Worm (Caenorhabditis elegans) whole organism, L4 larva: Measurements from ENCODE around the gene oef-1.

Experiments
- F10B5.3 ChIP-seq: sonication (generic microtip); optimal IDR thresholded peaks from 2 replicates; lab custom pipeline; 2016; ENCODE audit warnings: mild to moderate bottlenecking, missing genetic modification characterization, missing compliant biosample characterization
- F26F4.8 ChIP-seq: fragments of 200-800 bp; sonication (Bioruptor generic); conservative IDR thresholded peaks from 2 replicates; pipeline ENCODE4 v1.3.6; 2022; ENCODE audit warnings: missing genetic modification characterization, missing compliant biosample characterization
- R02D3.7 ChIP-seq: fragments of 150-350 bp; sonication (generic microtip); optimal IDR thresholded peaks from 3 replicates; lab custom pipeline; 2014; ENCODE audit warnings: missing biosample characterization, missing genetic modification characterization
- Y48G9A.11 ChIP-seq: fragments of 200-800 bp; sonication (Bioruptor generic); IDR thresholded peaks from 2 replicates; pipeline ENCODE4 v1.3.6; 2022; ENCODE audit warnings: missing genetic modification reagents, missing genetic modification characterization, missing compliant biosample characterization
- Y75B8A.6 ChIP-seq: fragments of 200-800 bp; sonication (Bioruptor generic); IDR thresholded peaks from 2 replicates; pipeline ENCODE4 v1.3.6; 2022; ENCODE audit warnings: missing genetic modification reagents, missing genetic modification characterization, missing compliant biosample characterization
- ZK546.5 ChIP-seq, 2 experiments: sonication (generic microtip); optimal IDR thresholded peaks; 2 replicates each; lab custom pipeline; 2017; ENCODE audit warnings: missing biosample characterization in 2 of 2, missing genetic modification characterization in 2 of 2
- aly-2 ChIP-seq: sonication (generic microtip); optimal IDR thresholded peaks from 2 replicates; lab custom pipeline; 2018; ENCODE audit warnings: missing biosample characterization, missing genetic modification characterization
- ama-1 ChIP-seq: fragments of 150-350 bp; optimal IDR thresholded peaks from 2 replicates; lab custom pipeline; 2014; ENCODE audit warnings: inconsistent platforms, mixed read lengths
- attf-4 ChIP-seq: sonication (generic microtip); optimal IDR thresholded peaks from 3 replicates; lab custom pipeline; 2017; ENCODE audit warnings: missing biosample characterization, missing genetic modification characterization
- ceh-20 ChIP-seq: fragments of 200-800 bp; sonication (Bioruptor generic); IDR thresholded peaks from 2 replicates; pipeline ENCODE4 v1.3.6; 2022; ENCODE audit warnings: missing genetic modification reagents, missing genetic modification characterization, missing compliant biosample characterization
- ceh-28 ChIP-seq: fragments of 150-350 bp; optimal IDR thresholded peaks from 2 replicates; lab custom pipeline; 2014; ENCODE audit warnings: missing biosample characterization, missing genetic modification reagents, missing genetic modification characterization
- ceh-44 ChIP-seq: fragments of 200-800 bp; sonication (Bioruptor generic); IDR thresholded peaks from 2 replicates; pipeline ENCODE4 v1.3.6; 2022; ENCODE audit warnings: missing genetic modification reagents, missing genetic modification characterization, missing compliant biosample characterization
- ceh-82 ChIP-seq: sonication (generic microtip); optimal IDR thresholded peaks from 2 replicates; lab custom pipeline; 2017; ENCODE audit warnings: missing biosample characterization, missing genetic modification characterization
- daf-12 ChIP-seq: fragments of 150-350 bp; optimal IDR thresholded peaks from 2 replicates; lab custom pipeline; 2014; ENCODE audit warnings: missing biosample characterization, missing genetic modification reagents, missing genetic modification characterization
- daf-16 ChIP-seq, 3 experiments: sonication (generic microtip); optimal IDR thresholded peaks; 2 replicates each; lab custom pipeline; 2016 to 2017; ENCODE audit warnings: missing genetic modification characterization in 3 of 3, missing genetic modification reagents in 3 of 3, mild to moderate bottlenecking in 2 of 3, missing compliant biosample characterization in 2 of 3, missing biosample characterization in 1 of 3, moderate library complexity in 1 of 3
- daf-19 ChIP-seq: fragments of 200-800 bp; sonication (Bioruptor generic); conservative IDR thresholded peaks from 2 replicates; pipeline ENCODE4 v1.3.6; 2022; ENCODE audit warnings: missing genetic modification characterization, missing compliant biosample characterization
- dmd-6 ChIP-seq: fragments of 200-800 bp; sonication (Bioruptor generic); IDR thresholded peaks from 2 replicates; pipeline ENCODE4 v1.3.6; 2022; ENCODE audit warnings: missing genetic modification reagents, missing genetic modification characterization, missing compliant biosample characterization
- dpl-1 ChIP-seq: fragments of 150-350 bp; optimal IDR thresholded peaks from 2 replicates; lab custom pipeline; 2014; ENCODE audit warnings: missing biosample characterization, missing genetic modification reagents, missing genetic modification characterization
- egl-43 ChIP-seq: fragments of 200-800 bp; sonication (Bioruptor generic); IDR thresholded peaks from 2 replicates; pipeline ENCODE4 v1.3.6; 2022; ENCODE audit warnings: missing genetic modification reagents, missing genetic modification characterization, missing compliant biosample characterization
- fkh-10 ChIP-seq: fragments of 150-350 bp; optimal IDR thresholded peaks from 2 replicates; lab custom pipeline; 2014; ENCODE audit warnings: missing biosample characterization, missing genetic modification reagents, missing genetic modification characterization
- gei-8 ChIP-seq: fragments of 200-800 bp; sonication (Bioruptor generic); optimal IDR thresholded peaks from 2 replicates; lab custom pipeline; 2018; ENCODE audit warnings: mild to moderate bottlenecking, missing genetic modification characterization, missing compliant biosample characterization
- hlh-11 ChIP-seq: fragments of 200-800 bp; sonication (Bioruptor generic); optimal IDR thresholded peaks from 2 replicates; lab custom pipeline; 2018; ENCODE audit warnings: mild to moderate bottlenecking, missing genetic modification characterization, missing compliant biosample characterization
- hlh-30 ChIP-seq: sonication (generic microtip); optimal IDR thresholded peaks from 2 replicates; lab custom pipeline; 2017; ENCODE audit warnings: antibody characterized with exemption, mild to moderate bottlenecking, missing genetic modification characterization, missing compliant biosample characterization; ENCODE audit not compliant: insufficient read depth
- jun-1 ChIP-seq: fragments of 150-350 bp; optimal IDR thresholded peaks from 2 replicates; lab custom pipeline; 2014; ENCODE audit warnings: missing biosample characterization, missing genetic modification reagents, missing genetic modification characterization
- lin-15B ChIP-seq: fragments of 150-350 bp; sonication (generic microtip); optimal IDR thresholded peaks from 3 replicates; lab custom pipeline; 2014; ENCODE audit warnings: missing biosample characterization, missing genetic modification characterization
- lin-29 ChIP-seq: fragments of 200-800 bp; sonication (Bioruptor generic); IDR thresholded peaks from 2 replicates; pipeline ENCODE4 v1.3.6; 2022; ENCODE audit warnings: missing genetic modification reagents, missing genetic modification characterization, missing compliant biosample characterization
- lin-39 ChIP-seq: fragments of 150-350 bp; optimal IDR thresholded peaks from 2 replicates; lab custom pipeline; 2014; ENCODE audit warnings: missing biosample characterization, missing genetic modification reagents, missing genetic modification characterization
- lir-3 ChIP-seq: sonication (generic microtip); optimal IDR thresholded peaks from 2 replicates; lab custom pipeline; 2016; ENCODE audit warnings: mild to moderate bottlenecking, missing genetic modification characterization, missing compliant biosample characterization
- lsy-2 ChIP-seq, 2 experiments: fragments of 150-350 bp in 1 of 2; sonication (generic microtip) in 1 of 2; optimal IDR thresholded peaks; 2 replicates each; lab custom pipeline; 2014 to 2017; ENCODE audit warnings: missing biosample characterization in 2 of 2, missing genetic modification characterization in 2 of 2
- madf-9 ChIP-seq: fragments of 200-800 bp; sonication (Bioruptor generic); conservative IDR thresholded peaks from 2 replicates; pipeline ENCODE4 v1.3.6; 2022; ENCODE audit warnings: missing genetic modification reagents, missing genetic modification characterization, missing compliant biosample characterization
- mep-1 ChIP-seq: fragments of 150-350 bp; sonication (generic microtip); optimal IDR thresholded peaks from 3 replicates; lab custom pipeline; 2014; ENCODE audit warnings: missing biosample characterization, missing genetic modification characterization
- mes-2 ChIP-seq: sonication (generic microtip); optimal IDR thresholded peaks from 2 replicates; lab custom pipeline; 2016; ENCODE audit warnings: missing genotype, mild to moderate bottlenecking, missing genetic modification characterization, missing compliant biosample characterization; ENCODE audit not compliant: poor library complexity, severe bottlenecking
- nhr-102 ChIP-seq: sonication (generic microtip); optimal IDR thresholded peaks from 2 replicates; lab custom pipeline; 2016; ENCODE audit warnings: mild to moderate bottlenecking, missing genetic modification characterization, moderate library complexity, missing compliant biosample characterization
- nhr-11 ChIP-seq: fragments of 150-350 bp; optimal IDR thresholded peaks from 2 replicates; lab custom pipeline; 2014; ENCODE audit warnings: missing biosample characterization, missing genetic modification characterization
- nhr-28 ChIP-seq: fragments of 150-350 bp; optimal IDR thresholded peaks from 2 replicates; lab custom pipeline; 2014; ENCODE audit warnings: missing biosample characterization, missing genetic modification characterization
- nhr-42 ChIP-seq: fragments of 200-800 bp; sonication (Bioruptor generic); IDR thresholded peaks from 2 replicates; pipeline ENCODE4 v1.3.6; 2022; ENCODE audit warnings: missing genetic modification characterization, missing compliant biosample characterization
- nhr-48 ChIP-seq: sonication (generic microtip); optimal IDR thresholded peaks from 2 replicates; lab custom pipeline; 2016; ENCODE audit warnings: mild to moderate bottlenecking, missing genetic modification characterization, missing compliant biosample characterization
- nhr-6 ChIP-seq: fragments of 150-350 bp; optimal IDR thresholded peaks from 2 replicates; lab custom pipeline; 2014; ENCODE audit warnings: missing biosample characterization, missing genetic modification characterization
- nhr-76 ChIP-seq: fragments of 150-350 bp; optimal IDR thresholded peaks from 2 replicates; lab custom pipeline; 2014; ENCODE audit warnings: missing biosample characterization, missing genetic modification characterization
- pqm-1 ChIP-seq: sonication (generic microtip); optimal IDR thresholded peaks from 2 replicates; lab custom pipeline; 2017; ENCODE audit warnings: missing biosample characterization, missing genetic modification characterization
- rbr-2 ChIP-seq: sonication (generic microtip); optimal IDR thresholded peaks from 2 replicates; lab custom pipeline; 2016; ENCODE audit warnings: missing genotype, missing genetic modification characterization, missing compliant biosample characterization
- set-16 ChIP-seq: fragments of 200-800 bp; sonication (Bioruptor generic); IDR thresholded peaks from 2 replicates; pipeline ENCODE4 v1.3.6; 2022; ENCODE audit warnings: missing genetic modification reagents, missing genetic modification characterization, missing compliant biosample characterization
- skn-1 ChIP-seq: fragments of 150-350 bp; optimal IDR thresholded peaks from 2 replicates; lab custom pipeline; 2014; ENCODE audit warnings: missing biosample characterization, missing genetic modification characterization
- snpc-1.2 ChIP-seq: fragments of 200-800 bp; sonication (Bioruptor generic); IDR thresholded peaks from 2 replicates; pipeline ENCODE4 v1.3.6; 2022; ENCODE audit warnings: missing genetic modification reagents, missing genetic modification characterization, missing compliant biosample characterization
- snpc-4 ChIP-seq: fragments of 150-350 bp; optimal IDR thresholded peaks from 2 replicates; lab custom pipeline; 2014; ENCODE audit warnings: missing biosample characterization, missing genetic modification characterization
- spr-1 ChIP-seq: sonication (generic microtip); optimal IDR thresholded peaks from 2 replicates; lab custom pipeline; 2016; ENCODE audit warnings: mild to moderate bottlenecking, missing genetic modification characterization, missing compliant biosample characterization
- unc-130 ChIP-seq: sonication (generic microtip); optimal IDR thresholded peaks from 2 replicates; lab custom pipeline; 2016; ENCODE audit warnings: missing genetic modification reagents, missing genetic modification characterization, missing compliant biosample characterization
- unc-39 ChIP-seq: sonication (generic microtip); optimal IDR thresholded peaks from 2 replicates; lab custom pipeline; 2017; ENCODE audit warnings: missing biosample characterization, missing genetic modification characterization
- zfp-2 ChIP-seq: sonication (generic microtip); optimal IDR thresholded peaks from 2 replicates; lab custom pipeline; 2016; ENCODE audit warnings: mild to moderate bottlenecking, missing genetic modification characterization, missing compliant biosample characterization
- ztf-11 ChIP-seq: fragments of 150-350 bp; optimal IDR thresholded peaks from 2 replicates; lab custom pipeline; 2014; ENCODE audit warnings: missing biosample characterization, missing genetic modification characterization
- ztf-7 ChIP-seq: fragments of 150-350 bp; optimal IDR thresholded peaks from 2 replicates; lab custom pipeline; 2014; ENCODE audit warnings: missing biosample characterization, missing genetic modification characterization

The oef-1 gene

ce11 chrIV:7507841-7508509, 40.2 kb upstream of the oef-1 start, which contains the start of the genes vdac-1 and R05G6.5 (continued):
- peak; percentile 82 for TF ChIP-seq mes-2 (tag; lab: Kevin White, UChicago)
- no peak for TF ChIP-seq lin-15B (tag; lab: Kevin White, UChicago)
- no peak for TF ChIP-seq Y48G9A.11 (GFP tag; lab: Robert Waterston, UW)
- TF ChIP-seq ceh-44 (GFP tag; lab: Robert Waterston, UW) = no peak
- TF ChIP-seq spr-1 (tag; lab: Kevin White, UChicago) = peak; percentile 16
- TF ChIP-seq daf-19 (GFP tag; lab: Robert Waterston, UW) = no peak
- no peak for TF ChIP-seq attf-4 (tag; lab: Kevin White, UChicago)
- TF ChIP-seq mep-1 (tag; lab: Kevin White, UChicago) = peak; percentile 91
- TF ChIP-seq jun-1 = no peak
- peak; percentile 72 for TF ChIP-seq rbr-2 (tag; lab: Kevin White, UChicago)
- no peak for TF ChIP-seq snpc-1.2 (GFP tag; lab: Robert Waterston, UW)
- TF ChIP-seq dmd-6 = peak; percentile 88
- peak; percentile 11 for TF ChIP-seq nhr-48 (tag; lab: Kevin White, UChicago)
- peak; percentile 22 for TF ChIP-seq ztf-7 (tag; lab: Kevin White, UChicago)
- peak; percentile 89 for TF ChIP-seq dpl-1
- TF ChIP-seq aly-2 (tag; lab: Kevin White, UChicago) = no peak
- peak; percentile 83 for TF ChIP-seq pqm-1 (tag; lab: Kevin White, UChicago)
- 0 out of 2 replicates have a peak, but pooled peaks have one; percentile 22 for TF ChIP-seq lin-29 (GFP tag; lab: Robert Waterston, UW)
- TF ChIP-seq nhr-6 (tag; lab: Kevin White, UChicago) = peak; percentile 89
- TF ChIP-seq ama-1 = peak; percentile 24
- no peak for TF ChIP-seq lir-3 (tag; lab: Kevin White, UChicago)
- peak; percentile 69 to 81 for TF ChIP-seq lsy-2 (tag; optimal IDR thresholded peaks at IDR 0.05; lab: Kevin White, UChicago)
- no peak for TF ChIP-seq ztf-11 (tag; lab: Kevin White, UChicago)
- TF ChIP-seq snpc-4 (tag; lab: Kevin White, UChicago) = no peak
- no peak for TF ChIP-seq R02D3.7
- peak; percentile 71; the same call in 1 of the 2 replicates for TF ChIP-seq nhr-42
- TF ChIP-seq set-16 (GFP tag; lab: Robert Waterston, UW) = no peak
- TF ChIP-seq nhr-102 (tag; lab: Kevin White, UChicago) = peak; percentile 60
- TF ChIP-seq nhr-11 (tag; lab: Kevin White, UChicago) = peak; percentile 75
- TF ChIP-seq madf-9 = peak; percentile 65
- peak; percentile 92 for TF ChIP-seq hlh-30 (tag; lab: Kevin White, UChicago)
- TF ChIP-seq Y75B8A.6 (GFP tag; lab: Robert Waterston, UW) = 0 out of 2 replicates have a peak, but pooled peaks have one; percentile 18
- no peak for TF ChIP-seq ceh-28 (tag; lab: Kevin White, UChicago)
- peak; percentile 39 for TF ChIP-seq fkh-10 (GFP tag; lab: Kevin White, UChicago)
- no peak for TF ChIP-seq nhr-76 (tag; lab: Kevin White, UChicago)
- no peak for TF ChIP-seq daf-12 (tag; lab: Kevin White, UChicago)
- TF ChIP-seq egl-43 (GFP tag; lab: Robert Waterston, UW) = no peak
- no peak for TF ChIP-seq gei-8 (GFP tag; lab: Kevin White, UChicago)
- no peak for TF ChIP-seq unc-39 (tag; lab: Kevin White, UChicago)
- no peak for TF ChIP-seq ceh-82 (tag; lab: Kevin White, UChicago)
- no peak for TF ChIP-seq skn-1 (tag; lab: Kevin White, UChicago)
- peak; percentile 95 for TF ChIP-seq hlh-11
- TF ChIP-seq zfp-2 (tag; lab: Kevin White, UChicago) = no peak
- no peak for TF ChIP-seq ZK546.5 (tag; optimal IDR thresholded peaks at IDR 0.05; lab: Kevin White, UChicago)
- no peak for TF ChIP-seq F26F4.8 (GFP tag; lab: Robert Waterston, UW)
- no peak for TF ChIP-seq F10B5.3 (tag; lab: Kevin White, UChicago)
- no peak for TF ChIP-seq unc-130 (GFP tag; lab: Kevin White, UChicago)
- TF ChIP-seq nhr-28 (tag; lab: Kevin White, UChicago) = peak; percentile 93
- peak; percentile 84 for TF ChIP-seq ceh-20 (GFP tag; lab: Robert Waterston, UW)
- TF ChIP-seq daf-16 (GFP tag; optimal IDR thresholded peaks at IDR 0.05; lab: Kevin White, UChicago) = peak in 1 of 2 experiments; percentile 2
- peak; percentile 73 for TF ChIP-seq daf-16 (tag; optimal IDR thresholded peaks at IDR 0.05; lab: Kevin White, UChicago)
- no peak for TF ChIP-seq lin-39 (tag; lab: Kevin White, UChicago)
